Fruit fly (Drosophila melanogaster): ENCODE data around the gene tkv.

tkv gene

dm6 chr2L:5237899-5238566, 33.2 kb downstream of the tkv start:
- no peak for TF ChIP-seq CG8478 (optimal IDR thresholded peaks at IDR 0.05)
- no peak for TF ChIP-seq CTCF (optimal IDR thresholded peaks at IDR 0.05)

- no peak for TF ChIP-seq CTCF (optimal IDR thresholded peaks at IDR 0.05)
- TF ChIP-seq CG8478 (optimal IDR thresholded peaks at IDR 0.05) = no peak
Observed at dm6 chr2L:5237175-5237753, 33.9 kb downstream of the tkv start.

- no peak for TF ChIP-seq CG8478 (optimal IDR thresholded peaks at IDR 0.05)
- no peak for TF ChIP-seq CTCF (optimal IDR thresholded peaks at IDR 0.05)
Observed at dm6 chr2L:5236346-5236809, 34.8 kb downstream of the tkv start.

dm6 chr2L:5234714-5235298, 36.4 kb downstream of the tkv start:
- TF ChIP-seq CTCF (optimal IDR thresholded peaks at IDR 0.05) (no peak), CG8478 (optimal IDR thresholded peaks at IDR 0.05) (no peak)

dm6 chr2L:5232967-5233909, 37.9 kb downstream of the tkv start:
- no peak for TF ChIP-seq CG8478 (optimal IDR thresholded peaks at IDR 0.05)
- TF ChIP-seq CTCF (optimal IDR thresholded peaks at IDR 0.05) = no peak

dm6 chr2L:5232175-5232574, 39.0 kb downstream of the tkv start:
- TF ChIP-seq CG8478 (optimal IDR thresholded peaks at IDR 0.05) = no peak
- TF ChIP-seq CTCF (optimal IDR thresholded peaks at IDR 0.05) = no peak

dm6 chr2L:5231437-5231836, 39.7 kb downstream of the tkv start:
- no peak for TF ChIP-seq CTCF (optimal IDR thresholded peaks at IDR 0.05)
- TF ChIP-seq CG8478 (optimal IDR thresholded peaks at IDR 0.05) = no peak

- TF ChIP-seq CG8478 (optimal IDR thresholded peaks at IDR 0.05) = no peak
- no peak for TF ChIP-seq CTCF (optimal IDR thresholded peaks at IDR 0.05)
Observed at dm6 chr2L:5230772-5231171, 40.4 kb downstream of the tkv start.

- no peak for TF ChIP-seq CTCF (optimal IDR thresholded peaks at IDR 0.05)
- no peak for TF ChIP-seq CG8478 (optimal IDR thresholded peaks at IDR 0.05)
Observed at dm6 chr2L:5229735-5230347, 41.3 kb downstream of the tkv start.

- TF ChIP-seq CG8478 (optimal IDR thresholded peaks at IDR 0.05) (no peak), CTCF (optimal IDR thresholded peaks at IDR 0.05) (no peak)
Observed at dm6 chr2L:5229239-5229638, 41.9 kb downstream of the tkv start.

- TF ChIP-seq CTCF (optimal IDR thresholded peaks at IDR 0.05) = no peak
- TF ChIP-seq CG8478 (optimal IDR thresholded peaks at IDR 0.05) = no peak
Observed at dm6 chr2L:5228581-5229077, 42.6 kb downstream of the tkv start.

- no peak for TF ChIP-seq CTCF (optimal IDR thresholded peaks at IDR 0.05)
- TF ChIP-seq CG8478 (optimal IDR thresholded peaks at IDR 0.05) = no peak
Observed at dm6 chr2L:5226891-5227554, 44.2 kb downstream of the tkv start.

dm6 chr2L:5225547-5226213, 45.5 kb downstream of the tkv start:
- TF ChIP-seq CTCF (optimal IDR thresholded peaks at IDR 0.05) (no peak), CG8478 (optimal IDR thresholded peaks at IDR 0.05) (no peak)

Measured in S2 (cell line).